Fruit fly (Drosophila melanogaster) whole organism: ENCODE results near the gene CG14397.

Experiments used
- CG8478 ChIP-seq: fragments of >200 bp; optimal IDR thresholded peaks from 2 replicates; lab custom pipeline; 2018; ENCODE audit warnings: inconsistent platforms
- Dll ChIP-seq: fragments of >200 bp; optimal IDR thresholded peaks from 2 replicates; lab custom pipeline; 2017
- EcR ChIP-seq, 2 experiments: fragments of >200 bp; optimal IDR thresholded peaks; 2 replicates each; lab custom pipeline; 2017; ENCODE audit warnings: missing biosample characterization in 2 of 2, missing genetic modification characterization in 2 of 2, missing genetic modification reagents in 2 of 2
- pan ChIP-seq: fragments of >200 bp; optimal IDR thresholded peaks from 2 replicates; lab custom pipeline; 2017
- psq ChIP-seq: fragments of >200 bp; optimal IDR thresholded peaks from 2 replicates; lab custom pipeline; 2017
- usp ChIP-seq: fragments of >200 bp; optimal IDR thresholded peaks from 2 replicates; lab custom pipeline; 2017; ENCODE audit warnings: missing biosample characterization, missing genetic modification characterization, mixed read lengths

Gene CG14397

DNA sequence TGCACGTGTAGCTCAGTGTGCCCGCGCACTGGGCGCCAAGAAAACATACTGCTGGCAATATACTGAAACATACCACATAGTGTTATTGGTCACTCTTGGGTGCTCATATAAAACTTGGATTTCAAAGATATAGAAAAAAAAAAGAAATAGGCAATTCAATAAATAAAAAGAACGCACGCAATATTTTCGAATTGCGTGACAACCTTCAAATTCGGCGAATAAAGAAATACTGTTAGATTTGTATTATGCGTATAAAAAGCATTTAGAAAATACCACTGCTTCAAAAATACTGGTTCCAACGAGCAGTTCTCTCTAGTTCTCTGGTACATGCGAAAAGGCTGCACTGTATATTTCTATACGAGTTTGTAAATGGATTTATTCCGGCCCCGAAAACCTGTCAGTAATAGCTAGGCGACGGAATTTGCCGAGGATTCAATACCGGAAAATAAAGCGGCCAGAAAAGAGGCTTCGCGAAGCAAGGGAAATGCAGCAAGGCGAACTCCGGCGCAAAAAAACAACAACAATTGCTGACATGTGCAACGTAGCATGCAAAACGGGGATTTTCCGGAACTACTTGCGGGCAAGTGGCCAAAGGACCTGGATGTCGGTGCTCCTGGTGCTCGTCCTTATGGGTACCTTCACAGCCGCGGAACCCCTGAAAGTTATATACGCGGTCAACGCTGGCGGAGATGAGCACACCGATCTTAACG, 11.5 kb downstream of the CG14397 start, which contains the start of gene CG9257:
Gene CG9257 (plus strand): TSS at position 345 of the 710 bp plus-strand sequence.
- no peak for TF ChIP-seq psq (lab: Kevin White, UChicago)
- TF ChIP-seq CG8478, result no peak
- TF ChIP-seq Dll, result no peak

DNA sequence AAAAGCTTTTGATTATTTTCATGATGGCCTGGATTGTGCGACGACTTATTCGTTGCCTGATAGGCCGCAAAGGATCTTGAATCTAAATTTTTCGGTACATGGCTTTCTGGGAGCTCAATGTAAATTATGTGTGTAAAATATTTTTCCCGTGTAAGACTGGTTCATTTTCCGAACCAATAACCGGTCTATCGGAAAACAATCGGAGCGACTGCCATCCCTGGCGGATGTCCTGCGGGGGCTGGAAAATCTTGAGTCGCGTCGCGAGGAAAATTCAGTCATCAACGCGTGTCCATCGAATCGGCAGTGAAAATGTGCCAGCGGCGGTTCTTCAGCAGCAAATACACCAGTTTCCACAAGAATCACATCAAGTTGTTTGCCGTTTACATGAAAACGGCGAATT, 13.3 kb downstream of the CG14397 start, which contains the start of the genes CG46307 and Nhe2:
Gene CG46307 (plus strand): TSS at position 243 of the 400 bp plus-strand sequence.
Gene Nhe2 (plus strand): TSS at position 243 of the 400 bp plus-strand sequence.
- TF ChIP-seq usp (GFP tag; lab: Kevin White, UChicago) (no peak), EcR (GFP tag; optimal IDR thresholded peaks at IDR 0.05; lab: Kevin White, UChicago) (no peak), CG8478 (no peak), pan (lab: Kevin White, UChicago) (no peak), psq (lab: Kevin White, UChicago) (no peak), Dll (no peak)

DNA sequence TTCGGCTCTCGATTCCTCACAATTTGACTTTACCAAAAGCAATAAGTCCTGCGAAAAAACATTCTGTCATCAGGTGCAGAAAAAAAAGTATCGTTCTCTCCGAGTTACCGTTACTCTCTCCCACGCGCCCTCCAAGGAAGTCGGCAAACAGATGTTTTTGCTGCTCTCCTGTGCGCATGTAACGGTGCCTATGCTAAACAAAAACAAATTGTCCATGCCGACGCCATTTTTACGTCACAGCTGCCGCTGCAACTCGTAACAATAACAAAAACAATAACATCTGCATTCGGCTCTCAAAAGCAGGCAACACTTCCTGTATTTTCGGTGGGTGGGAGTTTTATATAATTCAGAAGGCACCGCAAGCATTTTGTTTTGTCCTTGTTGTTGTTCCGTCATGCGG, 14.1 kb downstream of the CG14397 start:
- no peak for TF ChIP-seq pan (lab: Kevin White, UChicago)
- no peak for TF ChIP-seq CG8478
- TF ChIP-seq EcR (GFP tag; optimal IDR thresholded peaks at IDR 0.05; lab: Kevin White, UChicago), result no peak
- TF ChIP-seq Dll, result no peak
- TF ChIP-seq psq (lab: Kevin White, UChicago), result no peak
- no peak for TF ChIP-seq usp (GFP tag; lab: Kevin White, UChicago)

DNA sequence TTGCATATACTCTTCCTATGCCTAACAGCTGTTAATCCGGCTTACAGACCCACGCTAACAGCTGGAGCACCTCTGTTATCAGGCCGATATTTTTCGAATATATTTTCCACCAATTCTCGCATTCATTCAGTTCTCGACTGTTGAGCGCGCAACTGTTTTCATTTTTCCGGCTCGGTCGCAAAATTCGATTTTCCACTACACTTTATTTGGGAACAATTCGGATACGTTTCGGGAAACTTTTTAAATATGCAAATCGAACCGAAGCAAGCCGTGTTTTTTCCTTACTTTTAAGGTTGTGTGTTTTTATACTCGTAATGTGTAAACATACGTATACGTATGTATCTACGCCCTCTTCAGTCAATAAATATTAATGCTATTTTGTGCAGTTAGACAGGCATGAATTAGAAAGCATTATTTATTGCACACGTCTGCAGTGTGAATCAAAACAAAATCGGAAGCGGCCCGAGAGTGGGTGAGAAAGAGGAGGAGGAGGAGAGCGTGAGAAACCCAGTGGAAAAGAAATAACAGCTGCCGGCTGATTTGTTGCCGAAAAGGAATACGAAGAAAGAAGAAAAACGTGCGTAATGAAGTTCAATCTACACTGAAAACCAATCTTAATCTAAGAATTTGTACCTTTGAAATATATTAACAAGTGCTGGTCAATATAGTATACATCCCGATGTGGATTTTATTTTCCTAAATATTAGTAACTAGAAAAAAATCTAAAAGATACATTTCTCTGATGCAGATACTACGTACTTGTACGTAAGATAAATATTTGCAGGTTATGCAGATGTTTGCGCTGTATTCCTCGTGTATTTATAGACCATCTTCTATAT, 16.8 kb downstream of the CG14397 start:
- TF ChIP-seq usp (GFP tag; lab: Kevin White, UChicago) (no peak), psq (lab: Kevin White, UChicago) (no peak), CG8478 (no peak), EcR (GFP tag; optimal IDR thresholded peaks at IDR 0.05; lab: Kevin White, UChicago) (no peak)

DNA sequence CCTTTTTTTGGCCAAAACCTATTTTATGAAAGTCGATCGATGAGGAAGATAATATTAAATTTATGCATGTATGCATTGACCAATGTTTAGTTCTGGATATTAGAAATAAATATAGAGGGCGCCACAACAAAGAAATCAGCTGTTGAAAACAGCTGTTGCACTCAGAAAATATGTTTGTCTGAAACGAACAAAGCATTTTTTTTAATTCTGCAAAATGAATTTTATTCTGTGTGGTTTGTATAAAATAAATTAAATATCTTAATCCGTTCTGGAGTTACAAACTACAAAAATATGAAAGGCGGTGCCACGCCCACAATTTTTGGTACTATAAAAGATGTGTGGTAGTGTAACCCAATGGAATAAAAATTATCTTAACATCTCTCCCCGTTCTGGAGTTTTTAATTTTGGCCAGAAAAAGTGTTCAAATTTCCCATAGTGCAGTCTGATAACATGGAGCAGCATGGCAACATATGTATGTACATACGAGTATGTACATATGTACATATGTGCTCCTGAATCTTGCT, 17.8 kb downstream of the CG14397 start:
- TF ChIP-seq psq (lab: Kevin White, UChicago) (no peak), EcR (GFP tag; optimal IDR thresholded peaks at IDR 0.05; lab: Kevin White, UChicago) (no peak), CG8478 (no peak), usp (GFP tag; lab: Kevin White, UChicago) (no peak), pan (lab: Kevin White, UChicago) (no peak), Dll (no peak)

DNA sequence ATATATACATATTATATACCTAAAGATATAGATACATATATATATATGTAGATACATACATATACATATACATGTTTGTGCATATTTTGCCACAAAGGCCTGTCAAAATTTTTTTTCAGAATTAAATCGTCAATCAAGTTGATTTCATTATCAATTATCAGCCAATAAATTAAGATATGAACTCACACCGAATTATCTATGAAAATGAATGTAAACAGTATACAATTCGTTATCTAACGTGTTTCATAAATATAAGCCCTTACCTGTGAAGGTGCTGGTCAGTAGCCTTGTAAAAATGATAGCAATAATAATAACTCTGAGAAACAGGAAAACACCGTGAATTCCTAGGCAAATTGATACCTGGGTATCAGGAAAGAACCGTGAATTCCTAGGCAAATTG, 18.7 kb downstream of the CG14397 start:
- TF ChIP-seq CG8478 (no peak), psq (lab: Kevin White, UChicago) (no peak), EcR (GFP tag; optimal IDR thresholded peaks at IDR 0.05; lab: Kevin White, UChicago) (no peak), pan (lab: Kevin White, UChicago) (no peak), Dll (no peak), usp (GFP tag; lab: Kevin White, UChicago) (no peak)

DNA sequence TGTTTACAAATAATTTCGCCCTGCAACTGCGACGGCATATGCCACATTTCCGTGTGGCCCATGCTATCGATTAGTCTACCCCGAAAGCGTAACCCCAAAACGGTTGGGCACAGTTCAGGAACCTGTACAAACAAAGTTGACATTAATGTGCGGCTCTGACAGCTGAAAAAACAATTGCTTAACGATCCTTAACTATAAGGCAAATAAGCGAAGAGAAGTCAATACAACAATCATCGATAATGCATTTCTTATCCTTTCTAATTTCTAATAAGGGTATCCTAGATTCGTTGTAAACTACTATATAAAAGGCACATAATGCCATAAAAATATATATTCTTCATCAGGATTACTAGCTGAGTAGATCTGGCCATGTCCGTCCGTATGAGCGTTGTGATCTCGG, 20.8 kb downstream of the CG14397 start:
- TF ChIP-seq psq (lab: Kevin White, UChicago) (no peak), EcR (GFP tag; optimal IDR thresholded peaks at IDR 0.05; lab: Kevin White, UChicago) (no peak), CG8478 (no peak), Dll (no peak), pan (lab: Kevin White, UChicago) (no peak), usp (GFP tag; lab: Kevin White, UChicago) (no peak)

DNA sequence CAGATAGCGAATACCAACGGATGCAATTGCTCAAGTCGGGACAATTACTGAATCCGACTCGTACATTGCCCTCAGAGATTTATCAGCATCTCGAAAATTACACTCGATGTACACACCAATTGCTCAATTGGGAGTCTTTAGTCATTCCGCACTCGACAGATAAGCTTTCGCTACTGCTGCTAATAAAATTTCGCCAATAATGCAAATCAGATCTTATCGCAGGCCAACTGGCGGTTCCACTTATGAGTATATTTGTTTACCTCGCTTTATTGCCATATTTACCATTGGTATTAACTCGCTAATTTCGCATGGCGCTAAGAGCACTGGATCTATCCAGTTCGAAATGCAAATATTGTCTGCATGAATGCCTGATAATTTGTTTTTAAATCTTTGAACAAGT, 22.5 kb downstream of the CG14397 start:
- TF ChIP-seq EcR (GFP tag; optimal IDR thresholded peaks at IDR 0.05; lab: Kevin White, UChicago) (peak in 1 of 2 experiments; percentile 4), usp (GFP tag; lab: Kevin White, UChicago) (no peak)

DNA sequence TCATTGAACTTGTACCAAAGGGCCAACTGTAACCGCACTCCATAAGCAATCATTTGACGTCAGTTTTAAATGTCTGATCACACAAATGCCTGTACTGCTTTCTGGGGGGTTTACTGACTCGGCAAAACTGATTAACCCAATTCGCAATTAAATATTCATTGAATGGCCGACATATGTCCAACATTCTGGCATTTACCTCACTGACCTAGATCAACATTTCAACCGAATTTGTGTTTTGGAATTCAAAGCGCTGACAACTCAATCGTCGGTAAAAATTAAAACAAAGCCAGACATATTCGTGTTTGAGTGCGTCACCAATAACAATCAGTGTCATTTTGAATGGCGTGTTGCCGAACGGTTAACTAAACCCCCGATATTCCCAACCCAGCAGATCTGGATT, 24.7 kb downstream of the CG14397 start:
- TF ChIP-seq usp (GFP tag; lab: Kevin White, UChicago), result no peak
- no peak for TF ChIP-seq psq (lab: Kevin White, UChicago)
- no peak for TF ChIP-seq pan (lab: Kevin White, UChicago)
- no peak for TF ChIP-seq EcR (GFP tag; optimal IDR thresholded peaks at IDR 0.05; lab: Kevin White, UChicago)
- no peak for TF ChIP-seq Dll
- no peak for TF ChIP-seq CG8478

DNA sequence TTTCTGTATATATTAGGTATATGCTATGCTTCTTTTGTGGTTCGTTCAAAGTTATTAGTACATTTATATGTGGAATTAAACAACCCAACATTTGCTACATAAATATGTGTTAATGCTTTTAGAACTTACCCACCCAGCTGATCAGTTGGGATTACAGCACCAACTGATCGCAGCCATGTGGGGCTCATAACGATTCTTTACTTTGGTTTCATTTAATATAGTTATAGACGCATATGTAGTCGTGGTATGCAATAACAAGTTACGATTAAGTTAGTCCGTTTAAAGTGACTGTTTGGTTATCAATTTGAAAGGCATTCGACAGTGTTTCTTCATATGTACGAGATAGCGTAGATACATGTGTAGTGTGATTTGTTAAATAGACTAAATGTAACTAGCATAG, 44.7 kb downstream of the CG14397 start:
- no peak for TF ChIP-seq usp (GFP tag; lab: Kevin White, UChicago)
- no peak for TF ChIP-seq EcR (GFP tag; optimal IDR thresholded peaks at IDR 0.05; lab: Kevin White, UChicago)
- TF ChIP-seq CG8478, result no peak
- no peak for TF ChIP-seq psq (lab: Kevin White, UChicago)
- TF ChIP-seq pan (lab: Kevin White, UChicago), result no peak
- no peak for TF ChIP-seq Dll

DNA sequence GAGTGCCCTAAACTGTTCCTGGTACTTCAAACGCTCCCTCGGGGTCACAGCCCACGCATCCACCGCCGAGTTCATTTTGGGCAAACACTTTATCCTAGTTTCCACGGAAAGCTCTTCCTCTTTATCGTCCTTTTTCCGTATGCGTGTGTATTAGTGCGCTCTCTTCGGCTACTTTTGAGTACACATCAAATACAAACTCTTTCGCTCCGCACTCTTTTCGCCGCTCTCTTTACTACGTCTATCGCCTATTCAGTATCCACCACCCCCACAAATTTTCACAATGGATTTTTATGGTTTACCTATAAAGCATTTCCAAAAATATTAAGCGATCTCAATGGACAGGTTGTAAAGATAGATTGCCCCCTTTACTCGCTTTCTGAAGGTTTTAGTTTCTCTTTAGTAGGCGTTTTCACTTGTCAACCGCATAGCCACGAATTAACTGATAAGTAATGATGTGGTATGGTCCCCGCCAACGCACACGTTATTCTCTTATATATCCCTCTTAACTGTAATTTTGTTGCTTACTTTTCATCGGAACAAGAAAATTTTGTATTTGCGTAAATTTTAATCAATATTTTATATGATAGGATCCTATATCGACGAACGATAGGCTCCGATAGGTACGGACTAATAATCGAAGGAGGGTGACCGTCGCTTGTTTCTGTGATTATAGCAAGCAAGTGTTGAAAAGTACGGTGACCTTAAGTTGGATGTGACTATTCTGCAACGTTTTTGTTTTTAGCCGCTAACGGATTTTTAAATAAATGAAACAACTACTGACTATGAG, 50.9 kb downstream of the CG14397 start, which contains the start of gene Dap160:
Gene Dap160 (minus strand): TSS at position 634 of the 787 bp plus-strand sequence.
- TF ChIP-seq psq (lab: Kevin White, UChicago), result no peak
- no peak for TF ChIP-seq EcR (GFP tag; optimal IDR thresholded peaks at IDR 0.05; lab: Kevin White, UChicago)
- no peak for TF ChIP-seq Dll
- TF ChIP-seq CG8478, result no peak
- TF ChIP-seq usp (GFP tag; lab: Kevin White, UChicago), result no peak
- TF ChIP-seq pan (lab: Kevin White, UChicago), result no peak
